Worm (Caenorhabditis elegans) whole organism, L3 larva: ENCODE data around the gene T08H10.3.

ENCODE experiments used
- ZK546.5 ChIP-seq: sonication (generic microtip); optimal IDR thresholded peaks from 2 replicates; lab custom pipeline; 2017; ENCODE audit warnings: missing biosample characterization, missing genetic modification characterization
- ceh-16 ChIP-seq: sonication (generic microtip); optimal IDR thresholded peaks from 2 replicates; lab custom pipeline; 2017; ENCODE audit warnings: missing biosample characterization, missing genetic modification characterization
- egl-27 ChIP-seq: sonication (generic microtip); optimal IDR thresholded peaks from 4 replicates; lab custom pipeline; 2017; ENCODE audit warnings: missing biosample characterization, missing genetic modification reagents, missing genetic modification characterization
- elt-2 ChIP-seq: sonication (generic microtip); optimal IDR thresholded peaks from 2 replicates; lab custom pipeline; 2016; ENCODE audit warnings: missing genetic modification reagents, mild to moderate bottlenecking, missing genetic modification characterization, missing compliant biosample characterization
- fos-1 ChIP-seq: fragments of 150-350 bp; optimal IDR thresholded peaks from 2 replicates; lab custom pipeline; 2014; ENCODE audit warnings: missing biosample characterization, missing genetic modification characterization
- mml-1 ChIP-seq: fragments of 150-350 bp; sonication (generic microtip); optimal IDR thresholded peaks from 3 replicates; lab custom pipeline; 2014; ENCODE audit warnings: missing biosample characterization, missing genetic modification characterization
- pha-4 ChIP-seq: fragments of 150-350 bp; optimal IDR thresholded peaks from 2 replicates; lab custom pipeline; 2014; ENCODE audit warnings: missing biosample characterization, missing genetic modification reagents, missing genetic modification characterization
- snpc-4 ChIP-seq: fragments of 150-350 bp; optimal IDR thresholded peaks from 2 replicates; lab custom pipeline; 2014; ENCODE audit warnings: missing biosample characterization, missing genetic modification characterization
- unc-39 ChIP-seq: sonication (generic microtip); optimal IDR thresholded peaks from 4 replicates; lab custom pipeline; 2017; ENCODE audit warnings: missing biosample characterization, missing genetic modification characterization
- unc-62 ChIP-seq: fragments of 150-350 bp; sonication (generic microtip); optimal IDR thresholded peaks from 4 replicates; lab custom pipeline; 2014; ENCODE audit warnings: missing biosample characterization, missing genetic modification reagents, missing genetic modification characterization
- zag-1 ChIP-seq: fragments of 150-350 bp; optimal IDR thresholded peaks from 2 replicates; lab custom pipeline; 2014; ENCODE audit warnings: missing biosample characterization, missing genetic modification characterization

- TF ChIP-seq pha-4 (tag; lab: Kevin White, UChicago) (no peak), unc-39 (tag; lab: Kevin White, UChicago) (no peak), snpc-4 (tag; lab: Kevin White, UChicago) (no peak), elt-2 (no peak), egl-27 (tag; lab: Kevin White, UChicago) (no peak), fos-1 (tag; lab: Kevin White, UChicago) (no peak), mml-1 (tag; lab: Kevin White, UChicago) (no peak), unc-62 (GFP tag; lab: Kevin White, UChicago) (peak; percentile 62), zag-1 (no peak), ceh-16 (tag; lab: Kevin White, UChicago) (no peak), ZK546.5 (tag; lab: Kevin White, UChicago) (no peak)
Measured at ce11 chrV:4500709-4501108, 29.5 kb downstream of the T08H10.3 start.
